Worm (Caenorhabditis elegans) whole organism, L4 larva: Measurements from ENCODE around the gene B0001.4.
A peak's percentile ranks its signal among the peaks of the same experiment; 100 is the strongest.

Source experiments
- D1046.2 ChIP-seq: fragments of 200-800 bp; sonication (Bioruptor generic); IDR thresholded peaks from 2 replicates; pipeline ENCODE4 v1.3.6; 2022; ENCODE audit warnings: missing genetic modification characterization, missing compliant biosample characterization
- F10B5.3 ChIP-seq: sonication (generic microtip); optimal IDR thresholded peaks from 2 replicates; lab custom pipeline; 2016; ENCODE audit warnings: mild to moderate bottlenecking, missing genetic modification characterization, missing compliant biosample characterization
- F49E8.2 ChIP-seq: sonication (generic microtip); optimal IDR thresholded peaks from 2 replicates; lab custom pipeline; 2016; ENCODE audit warnings: missing compliant biosample characterization, mild to moderate bottlenecking, missing genetic modification characterization, borderline replicate concordance
- T20F7.1 ChIP-seq: fragments of 200-800 bp; sonication (Bioruptor generic); optimal IDR thresholded peaks from 2 replicates; lab custom pipeline; 2018; ENCODE audit warnings: mild to moderate bottlenecking, missing genetic modification characterization, missing compliant biosample characterization
- Y105C5A.15 ChIP-seq: fragments of 200-800 bp; sonication (Bioruptor generic); IDR thresholded peaks from 2 replicates; pipeline ENCODE4 v1.3.6; 2022; ENCODE audit warnings: missing genetic modification characterization, missing compliant biosample characterization
- ZK337.2 ChIP-seq: fragments of 200-800 bp; sonication (Bioruptor generic); IDR thresholded peaks from 2 replicates; pipeline ENCODE4 v1.3.6; 2022; ENCODE audit warnings: missing genetic modification reagents, missing genetic modification characterization, missing compliant biosample characterization
- aha-1 ChIP-seq: fragments of 150-350 bp; peaks from one replicate; lab custom pipeline; 2014; ENCODE audit warnings: missing biosample characterization, missing genetic modification characterization
- ama-1 ChIP-seq: fragments of 150-350 bp; optimal IDR thresholded peaks from 2 replicates; lab custom pipeline; 2014; ENCODE audit warnings: inconsistent platforms, mixed read lengths
- arid-1 ChIP-seq: fragments of 200-800 bp; sonication (Bioruptor generic); conservative IDR thresholded peaks from 2 replicates; pipeline ENCODE4 v1.3.6; 2022; ENCODE audit warnings: missing genetic modification reagents, missing genetic modification characterization, missing compliant biosample characterization
- attf-4 ChIP-seq: sonication (generic microtip); optimal IDR thresholded peaks from 3 replicates; lab custom pipeline; 2017; ENCODE audit warnings: missing biosample characterization, missing genetic modification characterization
- ceh-20 ChIP-seq: fragments of 200-800 bp; sonication (Bioruptor generic); IDR thresholded peaks from 2 replicates; pipeline ENCODE4 v1.3.6; 2022; ENCODE audit warnings: missing genetic modification reagents, missing genetic modification characterization, missing compliant biosample characterization
- ceh-32 ChIP-seq: sonication (generic microtip); optimal IDR thresholded peaks from 2 replicates; lab custom pipeline; 2016; ENCODE audit warnings: mild to moderate bottlenecking, missing genetic modification characterization, missing compliant biosample characterization; ENCODE audit not compliant: poor library complexity
- ceh-62 ChIP-seq: sonication (generic microtip); optimal IDR thresholded peaks from 2 replicates; lab custom pipeline; 2017; ENCODE audit warnings: missing biosample characterization, missing genetic modification characterization
- ces-1 ChIP-seq: fragments of 150-350 bp; sonication (generic microtip); optimal IDR thresholded peaks from 4 replicates; lab custom pipeline; 2014; ENCODE audit warnings: missing biosample characterization, missing genetic modification reagents, missing genetic modification characterization
- cey-2 ChIP-seq: sonication (generic microtip); optimal IDR thresholded peaks from 3 replicates; lab custom pipeline; 2017; ENCODE audit warnings: missing genetic modification characterization, mild to moderate bottlenecking, missing compliant biosample characterization, antibody characterized with exemption, borderline replicate concordance; ENCODE audit not compliant: insufficient read depth
- ctbp-1 ChIP-seq: fragments of 200-800 bp; sonication (Bioruptor generic); IDR thresholded peaks from 2 replicates; pipeline ENCODE4 v1.3.6; 2022; ENCODE audit warnings: missing genetic modification reagents, missing genetic modification characterization, missing compliant biosample characterization
- daf-12 ChIP-seq: fragments of 150-350 bp; optimal IDR thresholded peaks from 2 replicates; lab custom pipeline; 2014; ENCODE audit warnings: missing biosample characterization, missing genetic modification reagents, missing genetic modification characterization
- daf-16 ChIP-seq, 3 experiments: sonication (generic microtip); optimal IDR thresholded peaks; 2 replicates each; lab custom pipeline; 2016 to 2017; ENCODE audit warnings: missing genetic modification characterization in 3 of 3, missing genetic modification reagents in 3 of 3, mild to moderate bottlenecking in 2 of 3, missing compliant biosample characterization in 2 of 3, missing biosample characterization in 1 of 3, moderate library complexity in 1 of 3
- dve-1 ChIP-seq: sonication (generic microtip); optimal IDR thresholded peaks from 2 replicates; lab custom pipeline; 2017; ENCODE audit warnings: antibody characterized with exemption, mild to moderate bottlenecking, missing genetic modification characterization, missing compliant biosample characterization; ENCODE audit not compliant: insufficient read depth
- egl-27 ChIP-seq: sonication (generic microtip); optimal IDR thresholded peaks from 3 replicates; lab custom pipeline; 2017; ENCODE audit warnings: missing biosample characterization, missing genetic modification reagents, missing genetic modification characterization
- fkh-10 ChIP-seq: fragments of 150-350 bp; optimal IDR thresholded peaks from 2 replicates; lab custom pipeline; 2014; ENCODE audit warnings: missing biosample characterization, missing genetic modification reagents, missing genetic modification characterization
- hlh-11 ChIP-seq: fragments of 200-800 bp; sonication (Bioruptor generic); optimal IDR thresholded peaks from 2 replicates; lab custom pipeline; 2018; ENCODE audit warnings: mild to moderate bottlenecking, missing genetic modification characterization, missing compliant biosample characterization
- hlh-30 ChIP-seq: sonication (generic microtip); optimal IDR thresholded peaks from 2 replicates; lab custom pipeline; 2017; ENCODE audit warnings: antibody characterized with exemption, mild to moderate bottlenecking, missing genetic modification characterization, missing compliant biosample characterization; ENCODE audit not compliant: insufficient read depth
- lin-15B ChIP-seq: fragments of 150-350 bp; sonication (generic microtip); optimal IDR thresholded peaks from 3 replicates; lab custom pipeline; 2014; ENCODE audit warnings: missing biosample characterization, missing genetic modification characterization
- lsy-2 ChIP-seq, 2 experiments: fragments of 150-350 bp in 1 of 2; sonication (generic microtip) in 1 of 2; optimal IDR thresholded peaks; 2 replicates each; lab custom pipeline; 2014 to 2017; ENCODE audit warnings: missing biosample characterization in 2 of 2, missing genetic modification characterization in 2 of 2
- madf-9 ChIP-seq: fragments of 200-800 bp; sonication (Bioruptor generic); conservative IDR thresholded peaks from 2 replicates; pipeline ENCODE4 v1.3.6; 2022; ENCODE audit warnings: missing genetic modification reagents, missing genetic modification characterization, missing compliant biosample characterization
- mdl-1 ChIP-seq, 2 experiments: fragments of 150-350 bp in 1 of 2; sonication (generic microtip) in 1 of 2; optimal IDR thresholded peaks; 2 replicates each; lab custom pipeline; 2014 to 2017; ENCODE audit warnings: missing biosample characterization in 2 of 2, missing genetic modification characterization in 2 of 2
- mdt-29 ChIP-seq: fragments of 200-800 bp; sonication (Bioruptor generic); IDR thresholded peaks from 2 replicates; pipeline ENCODE4 v1.3.6; 2022; ENCODE audit warnings: missing genetic modification reagents, missing genetic modification characterization, missing compliant biosample characterization
- mep-1 ChIP-seq: fragments of 150-350 bp; sonication (generic microtip); optimal IDR thresholded peaks from 3 replicates; lab custom pipeline; 2014; ENCODE audit warnings: missing biosample characterization, missing genetic modification characterization
- mxl-3 ChIP-seq: fragments of 200-800 bp; sonication (Bioruptor generic); optimal IDR thresholded peaks from 2 replicates; lab custom pipeline; 2018; ENCODE audit warnings: mild to moderate bottlenecking, missing genetic modification characterization, missing compliant biosample characterization
- nhr-10 ChIP-seq: fragments of 150-350 bp; optimal IDR thresholded peaks from 2 replicates; lab custom pipeline; 2014; ENCODE audit warnings: missing biosample characterization, missing genetic modification characterization
- nhr-102 ChIP-seq: sonication (generic microtip); optimal IDR thresholded peaks from 2 replicates; lab custom pipeline; 2016; ENCODE audit warnings: mild to moderate bottlenecking, missing genetic modification characterization, moderate library complexity, missing compliant biosample characterization
- nhr-111 ChIP-seq: fragments of 200-800 bp; sonication (Bioruptor generic); optimal IDR thresholded peaks from 2 replicates; lab custom pipeline; 2018; ENCODE audit warnings: mild to moderate bottlenecking, missing genetic modification characterization, missing compliant biosample characterization
- nhr-237 ChIP-seq: sonication (generic microtip); optimal IDR thresholded peaks from 2 replicates; lab custom pipeline; 2017; ENCODE audit warnings: missing biosample characterization, missing genetic modification characterization
- nhr-25 ChIP-seq: sonication (generic microtip); optimal IDR thresholded peaks from 2 replicates; lab custom pipeline; 2017; ENCODE audit warnings: missing genetic modification characterization, mild to moderate bottlenecking, missing compliant biosample characterization, antibody characterized with exemption, moderate library complexity, borderline replicate concordance; ENCODE audit not compliant: insufficient read depth
- nhr-41 ChIP-seq: fragments of 200-800 bp; sonication (Bioruptor generic); IDR thresholded peaks from 2 replicates; pipeline ENCODE4 v1.3.6; 2022; ENCODE audit warnings: missing genetic modification reagents, missing genetic modification characterization, missing compliant biosample characterization
- nhr-48 ChIP-seq: sonication (generic microtip); optimal IDR thresholded peaks from 2 replicates; lab custom pipeline; 2016; ENCODE audit warnings: mild to moderate bottlenecking, missing genetic modification characterization, missing compliant biosample characterization
- nhr-76 ChIP-seq: fragments of 150-350 bp; optimal IDR thresholded peaks from 2 replicates; lab custom pipeline; 2014; ENCODE audit warnings: missing biosample characterization, missing genetic modification characterization
- php-3 ChIP-seq: fragments of 200-800 bp; sonication (Bioruptor generic); IDR thresholded peaks from 2 replicates; pipeline ENCODE4 v1.3.6; 2022; ENCODE audit warnings: missing genetic modification reagents, missing genetic modification characterization, missing compliant biosample characterization
- rbr-2 ChIP-seq: sonication (generic microtip); optimal IDR thresholded peaks from 2 replicates; lab custom pipeline; 2016; ENCODE audit warnings: missing genotype, missing genetic modification characterization, missing compliant biosample characterization
- tag-97 ChIP-seq: fragments of 200-800 bp; sonication (Bioruptor generic); IDR thresholded peaks from 2 replicates; pipeline ENCODE4 v1.3.6; 2022; ENCODE audit warnings: missing genetic modification characterization, missing compliant biosample characterization
- unc-39 ChIP-seq: sonication (generic microtip); optimal IDR thresholded peaks from 2 replicates; lab custom pipeline; 2017; ENCODE audit warnings: missing biosample characterization, missing genetic modification characterization
- unc-62 ChIP-seq, 3 experiments: fragments of 150-350 bp in 1 of 3; sonication (generic microtip); optimal IDR thresholded peaks in 2 of 3; peaks in 1 of 3; 1 replicate in 1 of 3; 2 replicates in 2 of 3; lab custom pipeline; 2014 to 2017; ENCODE audit warnings: missing biosample characterization in 3 of 3, missing genetic modification characterization in 3 of 3, missing genetic modification reagents in 3 of 3, missing genotype in 1 of 3
- zag-1 ChIP-seq: fragments of 150-350 bp; optimal IDR thresholded peaks from 2 replicates; lab custom pipeline; 2014; ENCODE audit warnings: missing biosample characterization, missing genetic modification characterization
- zfp-2 ChIP-seq: sonication (generic microtip); optimal IDR thresholded peaks from 2 replicates; lab custom pipeline; 2016; ENCODE audit warnings: mild to moderate bottlenecking, missing genetic modification characterization, missing compliant biosample characterization

Gene B0001.4

ce11 chrIV:12120536-12120935, 17.5 kb downstream of the B0001.4 start:
- TF ChIP-seq aha-1 (tag; lab: Kevin White, UChicago) = peak; percentile 79
- no peak for TF ChIP-seq T20F7.1

ce11 chrIV:12114498-12114897, 23.5 kb downstream of the B0001.4 start:
- peak; percentile 34 for TF ChIP-seq hlh-30 (tag; lab: Kevin White, UChicago)
- TF ChIP-seq ama-1 (lab: Kevin White, UChicago) = peak; percentile 29
- peak; percentile 50 for TF ChIP-seq fkh-10 (GFP tag; lab: Kevin White, UChicago)
- no peak for TF ChIP-seq hlh-11
- TF ChIP-seq mdl-1 (tag; optimal IDR thresholded peaks at IDR 0.05; lab: Kevin White, UChicago) = peak in 1 of 2 experiments; percentile 24
- TF ChIP-seq rbr-2 (tag; lab: Kevin White, UChicago) = peak; percentile 6
- TF ChIP-seq nhr-76 = no peak
- no peak for TF ChIP-seq T20F7.1
- TF ChIP-seq mdt-29 (GFP tag; lab: Robert Waterston, UW) = no peak
- peak; percentile 28 for TF ChIP-seq ces-1 (GFP tag; lab: Kevin White, UChicago)
- TF ChIP-seq nhr-41 (GFP tag; lab: Robert Waterston, UW) = no peak
- TF ChIP-seq ZK337.2 = no peak
- TF ChIP-seq attf-4 (tag; lab: Kevin White, UChicago) = no peak
- TF ChIP-seq ceh-20 (GFP tag; lab: Robert Waterston, UW) = no peak
- TF ChIP-seq lsy-2 (tag; optimal IDR thresholded peaks at IDR 0.05; lab: Kevin White, UChicago) = peak in 1 of 2 experiments; percentile 32
- no peak for TF ChIP-seq lin-15B (tag; lab: Kevin White, UChicago)
- peak; percentile 17 for TF ChIP-seq mep-1 (tag; lab: Kevin White, UChicago)
- no peak for TF ChIP-seq ceh-32
- no peak for TF ChIP-seq nhr-48 (tag; lab: Kevin White, UChicago)
- TF ChIP-seq nhr-111 (GFP tag; lab: Kevin White, UChicago) = no peak
- TF ChIP-seq unc-62 (GFP tag; optimal IDR thresholded peaks at IDR 0.05 in 1 of 2; lab: Kevin White, UChicago) = no peak
- no peak for TF ChIP-seq unc-62 (tag; optimal IDR thresholded peaks at IDR 0.05; lab: Kevin White, UChicago)
- TF ChIP-seq nhr-10 (tag; lab: Kevin White, UChicago) = no peak
- TF ChIP-seq zfp-2 (tag; lab: Kevin White, UChicago) = no peak
- TF ChIP-seq D1046.2 (GFP tag; lab: Robert Waterston, UW) = no peak
- TF ChIP-seq Y105C5A.15 (GFP tag; lab: Robert Waterston, UW) = no peak

ce11 chrIV:12113056-12113455, 24.9 kb downstream of the B0001.4 start:
- peak; percentile 56 for TF ChIP-seq hlh-30 (tag; lab: Kevin White, UChicago)
- peak in 1 of 2 experiments; percentile 21 for TF ChIP-seq daf-16 (GFP tag; optimal IDR thresholded peaks at IDR 0.05; lab: Kevin White, UChicago)
- no peak for TF ChIP-seq daf-16 (tag; optimal IDR thresholded peaks at IDR 0.05; lab: Kevin White, UChicago)
- no peak for TF ChIP-seq php-3 (GFP tag; lab: Robert Waterston, UW)
- TF ChIP-seq unc-62 (GFP tag; optimal IDR thresholded peaks at IDR 0.05 in 1 of 2; lab: Kevin White, UChicago) = peak in 1 of 2 experiments; percentile 10
- TF ChIP-seq unc-62 (tag; optimal IDR thresholded peaks at IDR 0.05; lab: Kevin White, UChicago) = no peak
- TF ChIP-seq hlh-11 = peak; percentile 42

ce11 chrIV:12111477-12111876, 26.5 kb downstream of the B0001.4 start, which contains the start of gene dlc-2:
Gene dlc-2, minus strand, starts transcription at chrIV:12111577.
- TF ChIP-seq nhr-237 (no peak), F49E8.2 (tag; lab: Kevin White, UChicago) (no peak), daf-12 (tag; lab: Kevin White, UChicago) (no peak), unc-39 (tag; lab: Kevin White, UChicago) (no peak), dve-1 (tag; lab: Kevin White, UChicago) (no peak), hlh-30 (tag; lab: Kevin White, UChicago) (no peak), madf-9 (GFP tag; lab: Robert Waterston, UW) (no peak), zag-1 (tag; lab: Kevin White, UChicago) (no peak), nhr-41 (GFP tag; lab: Robert Waterston, UW) (no peak), mxl-3 (GFP tag; lab: Kevin White, UChicago) (no peak), nhr-25 (tag; lab: Kevin White, UChicago) (no peak), arid-1 (no peak), ceh-62 (tag; lab: Kevin White, UChicago) (no peak), tag-97 (GFP tag; lab: Robert Waterston, UW) (no peak), nhr-102 (no peak), F10B5.3 (tag; lab: Kevin White, UChicago) (no peak), cey-2 (tag; lab: Kevin White, UChicago) (no peak), ctbp-1 (GFP tag; lab: Robert Waterston, UW) (no peak), egl-27 (tag; lab: Kevin White, UChicago) (no peak)
